Worm (Caenorhabditis elegans) whole organism, L3 larva: ENCODE results near the gene nhr-206.
"Not testable (repeated sequence)": the region's sequence is repeated elsewhere in the genome, so short reads cannot be mapped to it uniquely, and the experiment has no call there.

Experiments
- R02D3.7 ChIP-seq: fragments of 150-350 bp; optimal IDR thresholded peaks from 2 replicates; lab custom pipeline; 2014; ENCODE audit warnings: missing biosample characterization, missing genetic modification characterization
- ZK546.5 ChIP-seq: sonication (generic microtip); optimal IDR thresholded peaks from 2 replicates; lab custom pipeline; 2017; ENCODE audit warnings: missing biosample characterization, missing genetic modification characterization
- aly-2 ChIP-seq: fragments of 150-350 bp; optimal IDR thresholded peaks from 2 replicates; lab custom pipeline; 2014; ENCODE audit warnings: missing biosample characterization, missing genetic modification characterization
- ceh-28 ChIP-seq: fragments of 150-350 bp; optimal IDR thresholded peaks from 2 replicates; lab custom pipeline; 2014; ENCODE audit warnings: missing biosample characterization, missing genetic modification reagents, missing genetic modification characterization
- ceh-82 ChIP-seq: fragments of 150-350 bp; optimal IDR thresholded peaks from 2 replicates; lab custom pipeline; 2014; ENCODE audit warnings: missing biosample characterization, missing genetic modification characterization
- daf-12 ChIP-seq: fragments of 150-350 bp; optimal IDR thresholded peaks from 2 replicates; lab custom pipeline; 2014; ENCODE audit warnings: missing biosample characterization, missing genetic modification reagents, missing genetic modification characterization
- elt-3 ChIP-seq, 3 experiments: fragments of 150-350 bp in 1 of 3; sonication (generic microtip) in 2 of 3; optimal IDR thresholded peaks; 2 replicates in 2 of 3; 4 replicates in 1 of 3; lab custom pipeline; 2014 to 2017; ENCODE audit warnings: missing biosample characterization in 3 of 3, missing genetic modification characterization in 3 of 3
- eor-1 ChIP-seq, 2 experiments: fragments of 150-350 bp; optimal IDR thresholded peaks; 2 replicates each; lab custom pipeline; 2014 to 2018; ENCODE audit warnings: missing biosample characterization in 2 of 2, missing genetic modification characterization in 2 of 2
- fkh-2 ChIP-seq: fragments of 150-350 bp; optimal IDR thresholded peaks from 2 replicates; lab custom pipeline; 2014; ENCODE audit warnings: missing biosample characterization, missing genetic modification reagents, missing genetic modification characterization
- fos-1 ChIP-seq: fragments of 150-350 bp; optimal IDR thresholded peaks from 2 replicates; lab custom pipeline; 2014; ENCODE audit warnings: missing biosample characterization, missing genetic modification characterization
- hmg-11 ChIP-seq: sonication (generic microtip); optimal IDR thresholded peaks from 2 replicates; lab custom pipeline; 2016; ENCODE audit warnings: missing genetic modification characterization, missing compliant biosample characterization
- jun-1 ChIP-seq: fragments of 150-350 bp; optimal IDR thresholded peaks from 2 replicates; lab custom pipeline; 2014; ENCODE audit warnings: missing biosample characterization, missing genetic modification reagents, missing genetic modification characterization
- lsy-12 ChIP-seq: sonication (generic microtip); optimal IDR thresholded peaks from 2 replicates; lab custom pipeline; 2016; ENCODE audit warnings: mild to moderate bottlenecking, missing genetic modification characterization, missing compliant biosample characterization
- nhr-25 ChIP-seq: sonication (generic microtip); optimal IDR thresholded peaks from 2 replicates; lab custom pipeline; 2017; ENCODE audit warnings: missing biosample characterization, missing genetic modification characterization
- nhr-76 ChIP-seq: fragments of 150-350 bp; sonication (generic microtip); optimal IDR thresholded peaks from 5 replicates; lab custom pipeline; 2014; ENCODE audit warnings: missing biosample characterization, missing genetic modification characterization
- pqm-1 ChIP-seq: fragments of 150-350 bp; optimal IDR thresholded peaks from 2 replicates; lab custom pipeline; 2017; ENCODE audit warnings: missing biosample characterization, missing genetic modification characterization, inconsistent platforms
- skn-1 ChIP-seq: fragments of 150-350 bp; optimal IDR thresholded peaks from 2 replicates; lab custom pipeline; 2014; ENCODE audit warnings: missing biosample characterization, missing genetic modification characterization
- snpc-4 ChIP-seq: fragments of 150-350 bp; optimal IDR thresholded peaks from 2 replicates; lab custom pipeline; 2014; ENCODE audit warnings: missing biosample characterization, missing genetic modification characterization
- tbx-2 ChIP-seq: sonication (generic microtip); optimal IDR thresholded peaks from 2 replicates; lab custom pipeline; 2016; ENCODE audit warnings: mild to moderate bottlenecking, missing genetic modification characterization, missing compliant biosample characterization
- zag-1 ChIP-seq: fragments of 150-350 bp; optimal IDR thresholded peaks from 2 replicates; lab custom pipeline; 2014; ENCODE audit warnings: missing biosample characterization, missing genetic modification characterization
- ztf-11 ChIP-seq: fragments of 150-350 bp; optimal IDR thresholded peaks from 2 replicates; lab custom pipeline; 2014; ENCODE audit warnings: missing biosample characterization, missing genetic modification characterization
- ztf-4 ChIP-seq: fragments of 150-350 bp; optimal IDR thresholded peaks from 2 replicates; lab custom pipeline; 2014; ENCODE audit warnings: missing biosample characterization, missing genetic modification characterization

nhr-206 gene

ce11 chrV:12131157-12131556 is 39.4 kb downstream of the nhr-206 start, which contains the start of gene enpp-1:
TSS of gene enpp-1 (plus strand) at chrV:12131457.
- TF ChIP-seq jun-1 (tag; lab: Kevin White, UChicago); fkh-2; skn-1 (tag; lab: Kevin White, UChicago): not testable (repeated sequence)

DNA sequence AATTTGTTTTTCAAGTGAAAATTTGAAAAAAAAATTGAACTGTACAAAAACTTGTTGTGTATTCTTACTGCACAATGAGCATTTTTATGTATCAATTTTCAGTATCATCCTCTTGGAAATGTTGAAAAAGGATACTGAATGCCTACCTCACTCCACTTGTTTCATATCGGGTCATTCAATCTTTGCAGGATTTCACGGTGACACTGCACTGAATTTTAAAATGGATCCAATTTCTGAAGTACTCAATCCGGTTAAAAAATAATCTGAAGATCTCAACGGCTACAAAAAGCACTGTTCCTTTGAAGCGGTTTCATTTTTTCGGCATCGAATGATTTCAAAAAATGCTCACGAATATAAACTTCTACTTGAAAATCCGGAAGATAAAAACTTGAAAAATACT is 46.1 kb downstream of the nhr-206 start:
- TF ChIP-seq elt-3 (tag; optimal IDR thresholded peaks at IDR 0.05; lab: Kevin White, UChicago) = no peak
- TF ChIP-seq fos-1 (tag; lab: Kevin White, UChicago) = no peak
- TF ChIP-seq hmg-11 (tag; lab: Kevin White, UChicago) = no peak
- TF ChIP-seq fkh-2 = no peak
- TF ChIP-seq ztf-4 (tag; lab: Kevin White, UChicago) = no peak
- TF ChIP-seq eor-1 (tag; optimal IDR thresholded peaks at IDR 0.05; lab: Kevin White, UChicago) = no peak
- TF ChIP-seq zag-1 (tag; lab: Kevin White, UChicago) = no peak
- no peak for TF ChIP-seq daf-12 (tag; lab: Kevin White, UChicago)
- TF ChIP-seq aly-2 = no peak
- TF ChIP-seq snpc-4 (tag; lab: Kevin White, UChicago) = no peak
- TF ChIP-seq pqm-1 (tag; lab: Kevin White, UChicago) = no peak
- no peak for TF ChIP-seq lsy-12 (tag; lab: Kevin White, UChicago)
- TF ChIP-seq, all 47 proteins: peak for 0

- TF ChIP-seq ceh-82 (no peak), ceh-28 (tag; lab: Kevin White, UChicago) (no peak), tbx-2 (tag; lab: Kevin White, UChicago) (no peak), hmg-11 (tag; lab: Kevin White, UChicago) (no peak), ZK546.5 (tag; lab: Kevin White, UChicago) (no peak), nhr-25 (tag; lab: Kevin White, UChicago) (no peak), nhr-76 (tag; lab: Kevin White, UChicago) (no peak), ztf-11 (no peak), R02D3.7 (no peak)
Observed at ce11 chrV:12140625-12141024, 48.8 kb downstream of the nhr-206 start, which contains the start of gene C27A7.3. TSS of gene C27A7.3 (plus strand) at chrV:12140925.
